Fruit fly (Drosophila melanogaster) whole organism, embryonic: Measurements from ENCODE around the gene CG44008.

ENCODE experiments used
- BtbVII ChIP-seq: fragments of 200-800 bp; sonication (Bioruptor generic); optimal IDR thresholded peaks from 3 replicates; lab custom pipeline; 2017; ENCODE audit warnings: missing biosample characterization, mild to moderate bottlenecking, missing genetic modification characterization
- CG10209 ChIP-seq: fragments of 200-800 bp; sonication (Bioruptor generic); optimal IDR thresholded peaks from 3 replicates; lab custom pipeline; 2017; ENCODE audit warnings: missing biosample characterization, mild to moderate bottlenecking, missing genetic modification characterization, missing genetic modification reagents
- CG10321 ChIP-seq: fragments of 200-800 bp; sonication (Bioruptor generic); IDR thresholded peaks from 2 replicates; pipeline ENCODE4 v1.3.6; 2022; ENCODE audit warnings: missing biosample characterization, missing genetic modification characterization
- CG11398 ChIP-seq: fragments of 200-800 bp; sonication (Bioruptor generic); optimal IDR thresholded peaks from 2 replicates; lab custom pipeline; 2016; ENCODE audit warnings: missing biosample characterization, missing genetic modification characterization
- CG11456 ChIP-seq: fragments of 200-800 bp; sonication (Bioruptor generic); IDR thresholded peaks from 3 replicates; pipeline ENCODE4 v1.3.6; 2022; ENCODE audit warnings: missing biosample characterization, missing genetic modification characterization
- CG12071 ChIP-seq: fragments of 200-800 bp; sonication (Bioruptor generic); optimal IDR thresholded peaks from 3 replicates; lab custom pipeline; 2018; ENCODE audit warnings: missing biosample characterization, mild to moderate bottlenecking, missing genetic modification characterization
- CG12391 ChIP-seq: fragments of 200-800 bp; sonication (Bioruptor generic); optimal IDR thresholded peaks from 3 replicates; lab custom pipeline; 2018; ENCODE audit warnings: missing biosample characterization, mild to moderate bottlenecking, missing genetic modification characterization, moderate library complexity
- CG1647 ChIP-seq: fragments of 200-800 bp; sonication (Bioruptor generic); optimal IDR thresholded peaks from 3 replicates; lab custom pipeline; 2016; ENCODE audit warnings: missing biosample characterization, missing genetic modification characterization
- CG17361 ChIP-seq: fragments of 200-800 bp; sonication (Bioruptor generic); IDR thresholded peaks from 3 replicates; pipeline ENCODE4 v1.3.6; 2022; ENCODE audit warnings: missing biosample characterization, missing genetic modification characterization
- CG17385 ChIP-seq: fragments of 200-800 bp; sonication (Bioruptor generic); optimal IDR thresholded peaks from 3 replicates; lab custom pipeline; 2018; ENCODE audit warnings: missing biosample characterization, mild to moderate bottlenecking, missing genetic modification characterization
- CG17802 ChIP-seq: fragments of 200-800 bp; sonication (Bioruptor generic); optimal IDR thresholded peaks from 2 replicates; lab custom pipeline; 2018; ENCODE audit warnings: missing biosample characterization, mild to moderate bottlenecking, missing genetic modification characterization, moderate library complexity
- CG17912 ChIP-seq: fragments of 200-800 bp; sonication (Bioruptor generic); optimal IDR thresholded peaks from 2 replicates; lab custom pipeline; 2018; ENCODE audit warnings: missing biosample characterization, mild to moderate bottlenecking, missing genetic modification characterization
- CG18619 ChIP-seq: fragments of 200-800 bp; sonication (Bioruptor generic); optimal IDR thresholded peaks from 3 replicates; lab custom pipeline; 2017; ENCODE audit warnings: missing biosample characterization, mild to moderate bottlenecking, missing genetic modification characterization
- CG2199 ChIP-seq: fragments of 200-800 bp; sonication (Bioruptor generic); IDR thresholded peaks from 3 replicates; pipeline ENCODE4 v1.3.6; 2022; ENCODE audit warnings: missing biosample characterization, missing genetic modification characterization
- CG2678 ChIP-seq: fragments of 200-800 bp; sonication (Bioruptor generic); optimal IDR thresholded peaks from 3 replicates; lab custom pipeline; 2019; ENCODE audit warnings: missing biosample characterization, mild to moderate bottlenecking, missing genetic modification characterization, moderate library complexity
- CG3065 ChIP-seq: fragments of 200-800 bp; sonication (Bioruptor generic); optimal IDR thresholded peaks from 2 replicates; lab custom pipeline; 2016; ENCODE audit warnings: missing biosample characterization, missing genetic modification characterization
- CG31441 ChIP-seq: fragments of 200-800 bp; sonication (Bioruptor generic); IDR thresholded peaks from 2 replicates; pipeline ENCODE4 v1.3.6; 2022; ENCODE audit warnings: missing biosample characterization, missing genetic modification characterization
- CG34422 ChIP-seq: fragments of 200-800 bp; sonication (Bioruptor generic); IDR thresholded peaks from 3 replicates; pipeline ENCODE4 v1.3.6; 2022; ENCODE audit warnings: missing biosample characterization, missing genetic modification characterization
- CG3726 ChIP-seq: fragments of 200-800 bp; sonication (Bioruptor generic); IDR thresholded peaks from 3 replicates; pipeline ENCODE4, ENCODE4 v1.3.6; 2022; ENCODE audit warnings: missing biosample characterization, missing genetic modification characterization
- CG42726 ChIP-seq: fragments of 200-800 bp; sonication (Bioruptor generic); IDR thresholded peaks from 2 replicates; pipeline ENCODE4 v1.3.6; 2022; ENCODE audit warnings: missing biosample characterization, missing genetic modification characterization; ENCODE audit not compliant: partially characterized antibody
- CG6175 ChIP-seq: fragments of 200-800 bp; sonication (Bioruptor generic); IDR thresholded peaks from 3 replicates; pipeline ENCODE4 v1.3.6; 2022; ENCODE audit warnings: missing biosample characterization, missing genetic modification characterization
- CG6683 ChIP-seq: fragments of 200-800 bp; sonication (Bioruptor generic); optimal IDR thresholded peaks from 2 replicates; lab custom pipeline; 2017; ENCODE audit warnings: missing biosample characterization, mild to moderate bottlenecking, missing genetic modification characterization, missing genetic modification reagents
- CG9609 ChIP-seq: fragments of 200-800 bp; sonication (Bioruptor generic); optimal IDR thresholded peaks from 3 replicates; lab custom pipeline; 2016; ENCODE audit warnings: missing biosample characterization, missing genetic modification characterization
- CG9727 ChIP-seq: fragments of 200-800 bp; sonication (Bioruptor generic); optimal IDR thresholded peaks from 3 replicates; lab custom pipeline; 2017; ENCODE audit warnings: missing biosample characterization, mild to moderate bottlenecking, missing genetic modification characterization
- CoRest ChIP-seq: fragments of 200-800 bp; sonication (Bioruptor generic); optimal IDR thresholded peaks from 3 replicates; lab custom pipeline; 2018; ENCODE audit warnings: missing biosample characterization, mild to moderate bottlenecking, missing genetic modification characterization, moderate library complexity
- Deaf1 ChIP-seq: fragments of 200-800 bp; optimal IDR thresholded peaks from 3 replicates; lab custom pipeline; 2019; ENCODE audit warnings: missing biosample characterization, mild to moderate bottlenecking, missing genetic modification characterization, moderate library complexity
- Doc2 ChIP-seq: fragments of 200-800 bp; sonication (Bioruptor generic); IDR thresholded peaks from 2 replicates; pipeline ENCODE4 v1.3.6; 2022; ENCODE audit warnings: missing biosample characterization, missing genetic modification characterization
- Ets65A ChIP-seq: fragments of 200-800 bp; sonication (Bioruptor generic); peaks from one replicate; lab custom pipeline; 2016; ENCODE audit warnings: missing biosample characterization, missing genetic modification characterization
- Fer2 ChIP-seq: fragments of 200-800 bp; sonication (Bioruptor generic); optimal IDR thresholded peaks from 2 replicates; lab custom pipeline; 2018; ENCODE audit warnings: missing biosample characterization, mild to moderate bottlenecking, missing genetic modification characterization, moderate library complexity
- HHEX ChIP-seq: fragments of 200-800 bp; sonication (Bioruptor generic); optimal IDR thresholded peaks from 3 replicates; lab custom pipeline; 2017; ENCODE audit warnings: missing biosample characterization, mild to moderate bottlenecking, missing genetic modification characterization, missing genetic modification reagents
- Hr39 ChIP-seq: fragments of >200 bp; optimal IDR thresholded peaks from 2 replicates; lab custom pipeline; 2017
- Nf-YA ChIP-seq: fragments of 200-800 bp; sonication (Bioruptor generic); IDR thresholded peaks from 2 replicates; pipeline ENCODE4 v1.3.6; 2022; ENCODE audit warnings: missing biosample characterization, missing genetic modification characterization
- Oaz ChIP-seq: fragments of 200-800 bp; sonication (Bioruptor generic); IDR thresholded peaks from 2 replicates; pipeline ENCODE4 v1.3.6; 2022; ENCODE audit warnings: missing biosample characterization, missing genetic modification characterization
- PHDP ChIP-seq: fragments of 200-800 bp; sonication (Bioruptor generic); optimal IDR thresholded peaks from 3 replicates; lab custom pipeline; 2018; ENCODE audit warnings: missing biosample characterization, mild to moderate bottlenecking, missing genetic modification characterization, moderate library complexity
- Sry-β ChIP-seq: fragments of 200-800 bp; sonication (Bioruptor generic); optimal IDR thresholded peaks from 2 replicates; lab custom pipeline; 2018; ENCODE audit warnings: missing biosample characterization, mild to moderate bottlenecking, missing genetic modification characterization, moderate library complexity
- Ssrp ChIP-seq: fragments of 200-800 bp; sonication (Bioruptor generic); optimal IDR thresholded peaks from 2 replicates; lab custom pipeline; 2018; ENCODE audit warnings: missing biosample characterization, mild to moderate bottlenecking, missing genetic modification characterization, moderate library complexity
- TFAM ChIP-seq: fragments of 200-800 bp; sonication (Bioruptor generic); optimal IDR thresholded peaks from 2 replicates; lab custom pipeline; 2017; ENCODE audit warnings: missing biosample characterization, missing genetic modification characterization, inconsistent platforms
- chinmo ChIP-seq: fragments of 200-800 bp; sonication (Bioruptor generic); IDR thresholded peaks from 4 replicates; pipeline ENCODE4 v1.3.6; 2022; ENCODE audit warnings: missing biosample characterization, missing genetic modification characterization; ENCODE audit not compliant: partially characterized antibody
- chn ChIP-seq: fragments of 200-800 bp; sonication (Bioruptor generic); optimal IDR thresholded peaks from 2 replicates; lab custom pipeline; 2016; ENCODE audit warnings: missing biosample characterization, missing genetic modification characterization
- gem ChIP-seq: fragments of 200-800 bp; sonication (Bioruptor generic); optimal IDR thresholded peaks from 2 replicates; lab custom pipeline; 2019; ENCODE audit warnings: missing biosample characterization, mild to moderate bottlenecking, missing genetic modification characterization, moderate library complexity
- gsb ChIP-seq: fragments of 200-800 bp; sonication (Bioruptor generic); IDR thresholded peaks from 2 replicates; pipeline ENCODE4 v1.3.6; 2022; ENCODE audit warnings: missing biosample characterization, missing genetic modification characterization
- gt ChIP-seq: fragments of 200-800 bp; sonication (Bioruptor generic); IDR thresholded peaks from 2 replicates; pipeline ENCODE4 v1.3.6; 2022; ENCODE audit warnings: missing biosample characterization, missing genetic modification characterization
- ind ChIP-seq: fragments of 200-800 bp; sonication (Bioruptor generic); optimal IDR thresholded peaks from 3 replicates; lab custom pipeline; 2016; ENCODE audit warnings: missing biosample characterization, missing genetic modification characterization
- lola ChIP-seq, 3 experiments: fragments of >200 bp in 2 of 3; fragments of 200-800 bp in 1 of 3; sonication (Bioruptor generic) in 1 of 3; optimal IDR thresholded peaks; 2 replicates each; lab custom pipeline; 2017 to 2019; ENCODE audit warnings: missing biosample characterization in 3 of 3, missing genetic modification characterization in 3 of 3, mild to moderate bottlenecking in 1 of 3, moderate library complexity in 1 of 3
- oc ChIP-seq: fragments of 200-800 bp; sonication (Bioruptor generic); optimal IDR thresholded peaks from 2 replicates; lab custom pipeline; 2018; ENCODE audit warnings: missing biosample characterization, mild to moderate bottlenecking, missing genetic modification characterization, moderate library complexity
- sisA ChIP-seq: fragments of 200-800 bp; sonication (Bioruptor generic); IDR thresholded peaks from 2 replicates; pipeline ENCODE4 v1.3.6; 2022; ENCODE audit warnings: missing biosample characterization, missing genetic modification characterization
- tna ChIP-seq: fragments of 200-800 bp; sonication (Bioruptor generic); IDR thresholded peaks from 2 replicates; pipeline ENCODE4 v1.3.6; 2022; ENCODE audit warnings: missing biosample characterization, missing genetic modification characterization; ENCODE audit not compliant: partially characterized antibody

CG44008 gene

DNA sequence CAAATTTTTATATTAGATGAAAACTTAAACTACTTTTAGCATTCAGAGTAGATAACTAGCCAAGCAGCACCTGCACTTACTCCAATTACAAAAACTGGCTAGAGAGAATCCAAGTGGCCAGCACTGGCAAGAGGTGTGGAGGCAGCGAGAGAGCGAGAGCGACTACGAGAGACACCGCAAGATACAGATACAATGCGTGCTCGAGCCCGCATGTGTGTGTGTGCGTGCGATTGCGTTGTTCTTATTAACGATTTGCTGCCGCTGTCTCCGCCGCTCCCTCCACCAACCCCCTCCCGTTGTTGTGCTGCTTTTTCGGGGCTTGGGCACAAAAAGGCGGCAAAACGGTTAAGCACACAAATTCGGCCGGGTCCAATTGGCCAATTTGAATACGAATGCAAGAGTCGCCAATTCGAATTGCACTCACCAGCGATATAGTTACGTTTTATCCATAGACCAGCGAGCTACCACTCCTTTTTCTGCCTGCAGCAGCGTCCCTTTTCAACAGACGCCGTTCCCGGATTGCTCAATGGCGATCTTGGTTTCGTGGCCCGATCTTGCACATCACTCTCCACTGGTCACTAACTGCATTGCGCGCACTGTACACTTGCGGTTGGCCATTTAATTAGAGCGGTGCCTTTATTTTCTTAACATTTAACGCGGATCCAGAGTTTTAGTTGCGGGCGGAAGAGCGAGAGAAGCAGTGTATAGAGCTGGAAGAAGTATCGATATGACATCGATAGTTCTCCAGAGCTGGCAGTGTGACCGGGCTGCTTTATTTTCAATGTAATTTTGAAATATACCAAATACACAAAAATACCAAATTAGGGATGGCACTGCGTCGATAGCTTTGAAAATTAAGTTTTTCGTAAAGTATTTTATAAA is 33.3 kb downstream of the CG44008 start, which contains the start of gene crol (continued):
- TF ChIP-seq gsb (GFP tag; lab: Robert Waterston, UW) (no peak), CG12391 (tag; lab: Kevin White, UChicago) (peak; percentile 55), sisA (GFP tag; lab: Robert Waterston, UW) (no peak), CG3065 (GFP tag; lab: Kevin White, UChicago) (no peak), PHDP (tag; lab: Kevin White, UChicago) (no peak), CG17802 (tag; lab: Kevin White, UChicago) (no peak), CG34422 (GFP tag; lab: Robert Waterston, UW) (peak; percentile 93; the same call in 2 of the 3 replicates), chn (GFP tag; lab: Kevin White, UChicago) (no peak), Hr39 (lab: Kevin White, UChicago) (no peak), Doc2 (no peak), CG10321 (GFP tag; lab: Robert Waterston, UW) (no peak), TFAM (no peak), CG12071 (GFP tag; lab: Kevin White, UChicago) (no peak)

DNA sequence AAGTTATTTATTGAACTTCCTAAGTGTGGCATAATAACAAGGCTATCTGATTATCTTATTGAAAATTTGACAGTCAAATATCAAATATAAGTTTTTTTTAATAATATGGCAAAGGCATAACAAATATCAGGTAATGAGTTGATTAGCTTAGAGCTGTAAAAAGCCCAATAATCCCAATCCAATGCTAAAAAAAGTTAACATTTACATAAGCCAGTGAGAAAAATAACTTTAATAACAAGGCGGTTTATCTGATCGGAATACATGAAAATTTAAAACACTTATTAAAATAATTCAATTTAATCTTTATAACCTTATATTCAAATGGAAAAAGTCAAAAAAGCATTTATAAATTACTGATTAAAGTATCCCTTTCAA is 33.9 kb downstream of the CG44008 start:
- no peak for TF ChIP-seq CG1647 (GFP tag; lab: Kevin White, UChicago)
- peak; percentile 95 for TF ChIP-seq Sry-β
- no peak for TF ChIP-seq Nf-YA (GFP tag; lab: Robert Waterston, UW)
- no peak for TF ChIP-seq oc (tag; lab: Kevin White, UChicago)
- TF ChIP-seq CG17385 (GFP tag; lab: Kevin White, UChicago): no peak
- TF ChIP-seq BtbVII (GFP tag; lab: Kevin White, UChicago): no peak
- TF ChIP-seq CG18619: peak; percentile 10
- peak; percentile 62 for TF ChIP-seq Ets65A
- TF ChIP-seq CG2199 (GFP tag; lab: Robert Waterston, UW): no peak
- TF ChIP-seq CG31441: peak; percentile 11; the same call in 1 of the 2 replicates
- no peak for TF ChIP-seq gt (GFP tag; lab: Robert Waterston, UW)
- no peak for TF ChIP-seq CG3065 (GFP tag; lab: Kevin White, UChicago)
- TF ChIP-seq Fer2: no peak
- TF ChIP-seq CG42726 (GFP tag; lab: Robert Waterston, UW): no peak
- TF ChIP-seq CG17361 (GFP tag; lab: Robert Waterston, UW): peak; percentile 55
- TF ChIP-seq CG17912 (GFP tag; lab: Kevin White, UChicago): no peak
- TF ChIP-seq Oaz (GFP tag; lab: Robert Waterston, UW): no peak
- no peak for TF ChIP-seq CG3726 (GFP tag; lab: Robert Waterston, UW)
- TF ChIP-seq CG9609 (GFP tag; lab: Kevin White, UChicago): no peak
- TF ChIP-seq gem (tag; lab: Kevin White, UChicago): peak; percentile 40
- TF ChIP-seq tna (GFP tag; lab: Robert Waterston, UW): no peak
- no peak for TF ChIP-seq CG6683 (GFP tag; lab: Kevin White, UChicago)
- no peak for TF ChIP-seq Deaf1 (tag; lab: Kevin White, UChicago)
- no peak for TF ChIP-seq CG10209 (GFP tag; lab: Kevin White, UChicago)
- peak in 1 of 3 experiments; percentile 32 for TF ChIP-seq lola (GFP tag; optimal IDR thresholded peaks at IDR 0.05; lab: Kevin White, UChicago)
- TF ChIP-seq CG6175 (GFP tag; lab: Robert Waterston, UW): no peak
- peak; percentile 1 for TF ChIP-seq CG9727 (GFP tag; lab: Kevin White, UChicago)
- TF ChIP-seq Ssrp (tag; lab: Kevin White, UChicago): peak; percentile 18
- peak; percentile 48 for TF ChIP-seq CoRest (tag; lab: Kevin White, UChicago)
- no peak for TF ChIP-seq CG11456 (GFP tag; lab: Robert Waterston, UW)
- no peak for TF ChIP-seq CG11398 (GFP tag; lab: Kevin White, UChicago)
- no peak for TF ChIP-seq chinmo (GFP tag; lab: Robert Waterston, UW)
- no peak for TF ChIP-seq ind
- TF ChIP-seq HHEX: no peak
- peak; percentile 16 for TF ChIP-seq CG2678
